1 worm cellular context compared by ENCODE assay signal in the genomic region with DNA sequence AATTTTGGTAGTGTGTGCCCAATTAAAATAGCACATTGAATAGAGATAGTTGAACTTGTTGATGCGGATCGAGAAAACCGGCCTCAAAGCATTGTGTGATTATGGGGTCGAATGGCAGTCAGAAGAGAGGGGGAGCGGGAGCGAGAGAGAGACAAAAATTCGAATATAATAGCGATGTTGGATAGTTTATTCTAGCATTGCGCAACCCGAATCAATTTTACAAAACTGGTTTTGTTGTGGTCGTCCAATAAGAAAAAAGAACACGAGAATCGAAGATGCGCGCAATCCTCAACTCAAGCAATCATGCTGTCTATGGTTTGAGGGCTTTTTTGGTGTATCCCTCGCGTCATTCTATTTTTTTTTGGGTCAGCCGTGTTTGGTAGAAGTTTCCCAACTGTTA.
TF ChIP-seq lines count a peak whose summit lies in the region.

No protein-coding gene starts in this region.

TF ChIP-seq in whole organism, L1 larva, 84 proteins besides CTCF, POLR2A, EP300 and RAD21 (continued from another document):
- TF ChIP-seq lsy-2 (tag; optimal IDR thresholded peaks at IDR 0.05; lab: Kevin White, UChicago) (peak in 1 of 2 experiments; percentile 13), snu-23 (GFP tag; optimal IDR thresholded peaks at IDR 0.05; lab: Kevin White, UChicago) (peak; percentile 17), nhr-85 (tag; lab: Kevin White, UChicago) (peak; percentile 88), grh-1 (GFP tag; IDR thresholded peaks at IDR 0.05; lab: Robert Waterston, UW) (peak; percentile 87), lin-35 (GFP tag; optimal IDR thresholded peaks at IDR 0.05; lab: Kevin White, UChicago) (peak in 1 of 2 experiments; percentile 40), pag-3 (tag; optimal IDR thresholded peaks at IDR 0.05; lab: Kevin White, UChicago; ENCODE audit: borderline replicate concordance, insufficient read depth) (no peak), mab-9 (GFP tag; IDR thresholded peaks at IDR 0.05; lab: Robert Waterston, UW) (no peak), swsn-7 (tag; optimal IDR thresholded peaks at IDR 0.05; lab: Kevin White, UChicago) (no peak), unc-62 (GFP tag; optimal IDR thresholded peaks at IDR 0.05; lab: Kevin White, UChicago) (no peak), fos-1 (tag; optimal IDR thresholded peaks at IDR 0.05; lab: Kevin White, UChicago) (no peak), ama-1 (optimal IDR thresholded peaks at IDR 0.05; lab: Kevin White, UChicago) (no peak), C16A3.4 (tag; optimal IDR thresholded peaks at IDR 0.05; lab: Kevin White, UChicago) (no peak), unc-30 (tag; optimal IDR thresholded peaks at IDR 0.05; lab: Kevin White, UChicago) (no peak), efl-1 (optimal IDR thresholded peaks at IDR 0.05; lab: Kevin White, UChicago) (no peak), efl-1 (GFP tag; optimal IDR thresholded peaks at IDR 0.05 in 1 of 2; lab: Kevin White, UChicago) (peak in 1 of 2 experiments; percentile 32), unc-98 (GFP tag; IDR thresholded peaks at IDR 0.05; lab: Robert Waterston, UW) (no peak)
